Fruit fly (Drosophila melanogaster): ENCODE results near the gene CG3638.

Gene CG3638

DNA sequence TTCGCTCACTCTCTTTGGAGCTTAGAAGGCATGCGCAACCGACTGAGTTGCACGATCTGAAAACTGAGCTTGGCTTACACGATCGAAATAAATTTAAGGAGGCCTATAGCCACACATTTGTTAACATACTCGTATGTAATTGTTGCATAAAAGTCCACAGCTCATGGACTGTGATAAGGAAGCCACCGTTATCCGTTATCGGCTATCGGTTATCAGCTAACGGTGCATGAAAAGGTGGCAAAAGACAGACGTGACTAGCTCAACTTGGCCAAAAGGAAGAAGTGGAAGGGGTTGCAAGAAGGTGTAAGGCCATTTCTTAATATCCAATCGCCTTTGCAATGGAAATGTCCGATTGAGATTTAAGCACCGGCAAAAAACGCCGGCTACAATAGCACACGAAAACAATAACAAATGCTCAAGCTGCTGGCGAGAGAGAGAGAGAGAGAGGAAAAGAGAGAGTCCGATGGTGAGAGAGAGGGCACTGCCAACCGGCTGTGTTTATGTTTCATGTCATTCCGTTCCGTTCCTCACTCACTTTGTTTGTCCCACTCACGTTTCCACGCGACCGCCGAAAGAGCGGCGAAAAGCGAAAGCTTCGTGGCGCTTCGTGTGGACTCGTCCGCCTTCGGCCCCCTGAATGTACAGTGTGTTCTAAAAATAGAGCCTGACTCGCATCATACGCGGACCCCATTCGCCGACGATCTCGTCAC is 39.7 kb upstream of the CG3638 start:
- TF ChIP-seq wor (GFP tag; IDR thresholded peaks at IDR 0.05) (no peak), Nf-YC (tag; optimal IDR thresholded peaks at IDR 0.05) (peak; percentile 99), sens (GFP tag) (peak; percentile 11), CG1832 (GFP tag; optimal IDR thresholded peaks at IDR 0.05) (peak; percentile 70), Blimp-1 (GFP tag; optimal IDR thresholded peaks at IDR 0.05) (peak; percentile 82), Atf-2 (GFP tag; optimal IDR thresholded peaks at IDR 0.05) (peak; percentile 100), Nf-YA (GFP tag; IDR thresholded peaks at IDR 0.05) (peak; percentile 74; the same call in 1 of the 2 replicates), CG15514 (GFP tag; optimal IDR thresholded peaks at IDR 0.05) (no peak), Doc3 (GFP tag; IDR thresholded peaks at IDR 0.05; ENCODE audit: partially characterized antibody) (0 out of 3 replicates have a peak, but pooled peaks have one; percentile 16), Trl (optimal IDR thresholded peaks at IDR 0.05) (peak; percentile 88 to 96), Trl (GFP tag; optimal IDR thresholded peaks at IDR 0.05) (no peak), ci (GFP tag; IDR thresholded peaks at IDR 0.05) (0 out of 3 replicates have a peak, but pooled peaks have one; percentile 15), Pdp1 (GFP tag; optimal IDR thresholded peaks at IDR 0.05) (peak in 1 of 2 experiments; percentile 76), dati (GFP tag; IDR thresholded peaks at IDR 0.05) (no peak), CG10209 (GFP tag; optimal IDR thresholded peaks at IDR 0.05) (peak; percentile 88), trem (tag; optimal IDR thresholded peaks at IDR 0.05) (peak; percentile 7), CG3065 (GFP tag; optimal IDR thresholded peaks at IDR 0.05) (no peak), lbe (GFP tag; optimal IDR thresholded peaks at IDR 0.05) (peak; percentile 23), vvl (GFP tag; IDR thresholded peaks at IDR 0.05) (0 out of 2 replicates have a peak, but pooled peaks have one; percentile 6), CG30403 (GFP tag; optimal IDR thresholded peaks at IDR 0.05) (no peak), pfk (GFP tag; optimal IDR thresholded peaks at IDR 0.05) (peak; percentile 100), grn (GFP tag; optimal IDR thresholded peaks at IDR 0.05) (peak; percentile 27), CG34422 (GFP tag; IDR thresholded peaks at IDR 0.05) (peak; percentile 11; the same call in 1 of the 3 replicates), HLHmδ (GFP tag; optimal IDR thresholded peaks at IDR 0.05) (peak; percentile 43), sisA (GFP tag; IDR thresholded peaks at IDR 0.05) (no peak), Deaf1 (tag; optimal IDR thresholded peaks at IDR 0.05) (peak; percentile 99), Abd-B (GFP tag; optimal IDR thresholded peaks at IDR 0.05) (no peak), Nf-YB (GFP tag; optimal IDR thresholded peaks at IDR 0.05) (peak; percentile 99), unc-4 (GFP tag; IDR thresholded peaks at IDR 0.05; ENCODE audit: partially characterized antibody) (0 out of 2 replicates have a peak, but pooled peaks have one; percentile 23), chinmo (GFP tag; IDR thresholded peaks at IDR 0.05; ENCODE audit: partially characterized antibody) (peak; percentile 80; the same call in 3 of the 4 replicates)

DNA sequence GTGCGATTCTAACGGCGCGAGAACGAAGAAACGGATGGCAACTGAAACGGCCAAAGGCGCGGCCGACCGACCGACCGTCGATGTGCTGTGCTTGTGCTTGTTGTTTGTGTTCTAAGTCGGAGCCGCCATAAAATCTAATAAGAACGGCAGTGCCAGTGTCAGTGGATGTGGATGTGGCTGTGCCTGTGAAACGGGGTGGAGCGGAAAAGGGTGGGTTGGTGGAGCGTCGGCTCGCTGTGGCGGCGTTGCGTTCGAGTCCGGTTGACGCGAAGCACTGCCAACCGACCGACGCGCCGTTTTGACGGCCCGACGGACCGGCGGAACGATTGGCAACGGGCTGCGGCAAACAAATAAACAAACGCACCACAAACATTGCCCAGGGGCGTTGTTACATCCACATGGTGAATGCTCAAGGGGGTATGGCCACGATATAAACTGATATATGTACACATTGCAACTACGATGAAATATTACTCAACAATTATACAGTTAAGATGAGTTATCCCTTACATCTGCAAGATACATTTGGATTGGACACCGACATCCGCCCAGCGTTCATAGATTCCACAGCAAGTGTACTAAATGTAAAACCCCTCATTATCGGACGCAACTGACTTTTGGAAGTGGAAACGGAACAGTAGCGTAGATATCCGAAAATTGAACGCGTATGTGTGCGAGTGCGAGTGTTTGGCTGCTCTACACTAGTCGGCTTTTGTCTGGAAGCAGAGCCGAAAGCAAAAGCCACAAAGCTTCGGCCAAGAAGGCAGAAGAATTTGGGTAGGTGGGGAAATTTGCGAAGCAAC is 38.7 kb upstream of the CG3638 start, which contains the start of gene Atf3:
Atf3 (minus strand) TSS at position 267 of the 803 bp plus-strand sequence.
- TF ChIP-seq CG13123 (GFP tag; optimal IDR thresholded peaks at IDR 0.05) (peak; percentile 97), gt (GFP tag; IDR thresholded peaks at IDR 0.05) (peak; percentile 88), CG10431 (GFP tag; optimal IDR thresholded peaks at IDR 0.05) (peak; percentile 89), Sry-δ (GFP tag; optimal IDR thresholded peaks at IDR 0.05) (peak; percentile 82), lov (optimal IDR thresholded peaks at IDR 0.05) (no peak), lov (GFP tag; IDR thresholded peaks at IDR 0.05) (peak; percentile 89), CG30020 (tag; optimal IDR thresholded peaks at IDR 0.05) (peak; percentile 87), CG3163 (GFP tag; optimal IDR thresholded peaks at IDR 0.05) (peak; percentile 94), CG12071 (GFP tag; optimal IDR thresholded peaks at IDR 0.05) (peak; percentile 99), Fer2 (tag; optimal IDR thresholded peaks at IDR 0.05) (peak; percentile 99), CG2129 (GFP tag; IDR thresholded peaks at IDR 0.05; ENCODE audit: partially characterized antibody) (no peak), dpn (GFP tag; optimal IDR thresholded peaks at IDR 0.05) (peak; percentile 99 to 100), ATbp (GFP tag; optimal IDR thresholded peaks at IDR 0.05) (peak; percentile 99), rib (GFP tag; IDR thresholded peaks at IDR 0.05) (peak; percentile 98), CG11696 (GFP tag; IDR thresholded peaks at IDR 0.05) (peak; percentile 90), CG14965 (GFP tag; optimal IDR thresholded peaks at IDR 0.05; ENCODE audit: borderline replicate concordance) (peak; percentile 91), tna (GFP tag; IDR thresholded peaks at IDR 0.05; ENCODE audit: partially characterized antibody) (no peak), CG7839 (tag; optimal IDR thresholded peaks at IDR 0.05) (peak; percentile 100), Deaf1 (tag; optimal IDR thresholded peaks at IDR 0.05) (peak; percentile 96)

All from whole organism, embryonic.